Worm (Caenorhabditis elegans) whole organism, early embryonic: Measurements from ENCODE around the gene rgs-4.

ENCODE experiments used
- B0310.2 ChIP-seq: sonication (generic microtip); optimal IDR thresholded peaks from 2 replicates; lab custom pipeline; 2016; ENCODE audit warnings: mild to moderate bottlenecking, missing genetic modification characterization, missing compliant biosample characterization
- F13C5.2 ChIP-seq: sonication (generic microtip); optimal IDR thresholded peaks from 2 replicates; lab custom pipeline; 2017; ENCODE audit warnings: mild to moderate bottlenecking, missing genetic modification characterization, inconsistent platforms, missing compliant biosample characterization
- aly-1 ChIP-seq: sonication (generic microtip); optimal IDR thresholded peaks from 2 replicates; lab custom pipeline; 2016; ENCODE audit warnings: missing genetic modification characterization, missing compliant biosample characterization
- ama-1 ChIP-seq: fragments of 150-350 bp; optimal IDR thresholded peaks from 2 replicates; lab custom pipeline; 2014
- ceh-13 ChIP-seq: fragments of 200-800 bp; sonication (Bioruptor generic); optimal IDR thresholded peaks from 2 replicates; lab custom pipeline; 2018; ENCODE audit warnings: mild to moderate bottlenecking, missing genetic modification characterization, missing compliant biosample characterization
- ceh-36 ChIP-seq: sonication (generic microtip); optimal IDR thresholded peaks from 2 replicates; lab custom pipeline; 2016; ENCODE audit warnings: missing genetic modification characterization, inconsistent platforms, missing compliant biosample characterization
- ets-7 ChIP-seq: sonication (generic microtip); optimal IDR thresholded peaks from 2 replicates; lab custom pipeline; 2016; ENCODE audit warnings: missing genotype, missing genetic modification characterization, missing compliant biosample characterization
- flt-1 ChIP-seq: fragments of 200-800 bp; sonication (Bioruptor generic); IDR thresholded peaks from 2 replicates; pipeline ENCODE4 v1.3.6; 2022; ENCODE audit warnings: missing genetic modification characterization, missing compliant biosample characterization
- hmbx-1 ChIP-seq: sonication (generic microtip); optimal IDR thresholded peaks from 2 replicates; lab custom pipeline; 2016; ENCODE audit warnings: mild to moderate bottlenecking, missing genetic modification characterization, missing compliant biosample characterization
- hmg-4 ChIP-seq: fragments of 200-800 bp; sonication (Bioruptor generic); optimal IDR thresholded peaks from 2 replicates; lab custom pipeline; 2018; ENCODE audit warnings: mild to moderate bottlenecking, missing genetic modification characterization, missing compliant biosample characterization
- hnd-1 ChIP-seq: sonication (generic microtip); optimal IDR thresholded peaks from 2 replicates; lab custom pipeline; 2016; ENCODE audit warnings: missing genetic modification characterization, missing compliant biosample characterization
- pes-1 ChIP-seq: fragments of 200-800 bp; sonication (Bioruptor generic); IDR thresholded peaks from 2 replicates; pipeline ENCODE4 v1.3.6; 2022; ENCODE audit warnings: missing genetic modification reagents, missing genetic modification characterization, missing compliant biosample characterization
- scrt-1 ChIP-seq: fragments of 200-800 bp; sonication (Bioruptor generic); IDR thresholded peaks from 2 replicates; pipeline ENCODE4 v1.3.6; 2022; ENCODE audit warnings: missing genetic modification characterization, missing compliant biosample characterization
- sea-1 ChIP-seq: fragments of 200-800 bp; sonication (Bioruptor generic); conservative IDR thresholded peaks from 2 replicates; pipeline ENCODE4 v1.3.6; 2022; ENCODE audit warnings: missing genetic modification characterization, missing compliant biosample characterization
- tbx-11 ChIP-seq: fragments of 200-800 bp; sonication (Bioruptor generic); IDR thresholded peaks from 2 replicates; pipeline ENCODE4 v1.3.6; 2022; ENCODE audit warnings: missing genetic modification characterization, missing compliant biosample characterization
- tbx-37 ChIP-seq: fragments of 200-800 bp; sonication (Bioruptor generic); conservative IDR thresholded peaks from 2 replicates; pipeline ENCODE4 v1.3.6; 2022; ENCODE audit warnings: missing genetic modification reagents, missing genetic modification characterization, missing compliant biosample characterization
- tra-4 ChIP-seq: sonication (generic microtip); optimal IDR thresholded peaks from 2 replicates; lab custom pipeline; 2017; ENCODE audit warnings: missing genetic modification characterization, missing compliant biosample characterization

Gene rgs-4

ce11 chrII:12668874-12669273 is 14.3 kb downstream of the rgs-4 start:
- no peak for TF ChIP-seq ama-1 (lab: Kevin White, UChicago)
- no peak for TF ChIP-seq pes-1 (GFP tag; lab: Robert Waterston, UW)
- TF ChIP-seq ceh-13 (GFP tag; lab: Kevin White, UChicago), result no peak
- TF ChIP-seq sea-1 (GFP tag; lab: Robert Waterston, UW), result no peak
- peak; percentile 25 for TF ChIP-seq ceh-36

- TF ChIP-seq hmg-4, result no peak
- no peak for TF ChIP-seq ama-1 (lab: Kevin White, UChicago)
- TF ChIP-seq ceh-36, result no peak
- no peak for TF ChIP-seq hmbx-1 (tag; lab: Kevin White, UChicago)
- TF ChIP-seq flt-1 (GFP tag; lab: Robert Waterston, UW), result no peak
- no peak for TF ChIP-seq tbx-37 (GFP tag; lab: Robert Waterston, UW)
- no peak for TF ChIP-seq sea-1 (GFP tag; lab: Robert Waterston, UW)
- TF ChIP-seq scrt-1 (GFP tag; lab: Robert Waterston, UW), result no peak
- TF ChIP-seq ets-7 (tag; lab: Kevin White, UChicago), result no peak
- TF ChIP-seq F13C5.2 (tag; lab: Kevin White, UChicago), result no peak
- TF ChIP-seq aly-1 (tag; lab: Kevin White, UChicago), result no peak
- TF ChIP-seq B0310.2 (tag; lab: Kevin White, UChicago), result no peak
- TF ChIP-seq hnd-1 (tag; lab: Kevin White, UChicago), result no peak
- TF ChIP-seq tbx-11, result no peak
- no peak for TF ChIP-seq pes-1 (GFP tag; lab: Robert Waterston, UW)
- no peak for TF ChIP-seq tra-4
- TF ChIP-seq ceh-13 (GFP tag; lab: Kevin White, UChicago), result no peak
Observed at ce11 chrII:12669342-12669741, 14.8 kb downstream of the rgs-4 start.

DNA sequence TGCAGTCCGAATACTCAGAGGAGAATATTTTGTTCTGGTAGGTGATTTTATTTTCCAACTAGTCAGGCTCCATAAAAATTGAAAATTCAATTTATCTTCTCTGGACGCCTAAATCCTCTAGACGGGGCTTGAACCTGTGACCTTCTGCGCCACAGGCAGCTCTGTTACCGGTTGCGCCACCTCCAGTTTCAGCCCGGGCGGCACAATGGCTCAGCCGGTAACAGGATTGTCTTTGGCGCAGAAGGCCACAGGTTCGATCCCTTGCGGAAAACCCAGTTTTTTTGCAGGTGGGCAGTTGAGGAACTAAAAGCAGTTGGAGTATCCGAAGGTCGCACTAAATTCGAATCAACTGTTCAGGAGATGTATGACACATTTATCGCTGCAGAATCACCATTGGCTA is 15.3 kb downstream of the rgs-4 start:
- TF ChIP-seq hmg-4, result no peak
- no peak for TF ChIP-seq B0310.2 (tag; lab: Kevin White, UChicago)
- no peak for TF ChIP-seq ceh-13 (GFP tag; lab: Kevin White, UChicago)
- no peak for TF ChIP-seq ama-1 (lab: Kevin White, UChicago)
- no peak for TF ChIP-seq hnd-1 (tag; lab: Kevin White, UChicago)
- TF ChIP-seq ceh-36, result no peak
- no peak for TF ChIP-seq tbx-37 (GFP tag; lab: Robert Waterston, UW)
- no peak for TF ChIP-seq ets-7 (tag; lab: Kevin White, UChicago)
- TF ChIP-seq sea-1 (GFP tag; lab: Robert Waterston, UW), result no peak
- no peak for TF ChIP-seq F13C5.2 (tag; lab: Kevin White, UChicago)
- TF ChIP-seq scrt-1 (GFP tag; lab: Robert Waterston, UW), result no peak
- no peak for TF ChIP-seq hmbx-1 (tag; lab: Kevin White, UChicago)
- no peak for TF ChIP-seq tbx-11
- TF ChIP-seq flt-1 (GFP tag; lab: Robert Waterston, UW), result no peak

ce11 chrII:12670877-12671864 is 16.6 kb downstream of the rgs-4 start:
- no peak for TF ChIP-seq hmbx-1 (tag; lab: Kevin White, UChicago)
- TF ChIP-seq F13C5.2 (tag; lab: Kevin White, UChicago), result no peak
- TF ChIP-seq ama-1 (lab: Kevin White, UChicago), result no peak
- no peak for TF ChIP-seq sea-1 (GFP tag; lab: Robert Waterston, UW)
- no peak for TF ChIP-seq tbx-11
- TF ChIP-seq B0310.2 (tag; lab: Kevin White, UChicago), result no peak
- TF ChIP-seq hmg-4, result no peak
- no peak for TF ChIP-seq tra-4
- no peak for TF ChIP-seq flt-1 (GFP tag; lab: Robert Waterston, UW)
- TF ChIP-seq aly-1 (tag; lab: Kevin White, UChicago), result no peak
- no peak for TF ChIP-seq tbx-37 (GFP tag; lab: Robert Waterston, UW)
- no peak for TF ChIP-seq scrt-1 (GFP tag; lab: Robert Waterston, UW)
- TF ChIP-seq ets-7 (tag; lab: Kevin White, UChicago), result no peak
- TF ChIP-seq ceh-36, result no peak
- no peak for TF ChIP-seq ceh-13 (GFP tag; lab: Kevin White, UChicago)
- TF ChIP-seq hnd-1 (tag; lab: Kevin White, UChicago), result no peak
- TF ChIP-seq pes-1 (GFP tag; lab: Robert Waterston, UW), result no peak

ce11 chrII:12671892-12672291 is 17.3 kb downstream of the rgs-4 start:
- TF ChIP-seq ama-1 (lab: Kevin White, UChicago), result no peak
- no peak for TF ChIP-seq tra-4
- no peak for TF ChIP-seq pes-1 (GFP tag; lab: Robert Waterston, UW)
- TF ChIP-seq scrt-1 (GFP tag; lab: Robert Waterston, UW), result no peak
- TF ChIP-seq B0310.2 (tag; lab: Kevin White, UChicago), result no peak
- no peak for TF ChIP-seq ceh-36
- no peak for TF ChIP-seq tbx-37 (GFP tag; lab: Robert Waterston, UW)
- no peak for TF ChIP-seq hmbx-1 (tag; lab: Kevin White, UChicago)
- TF ChIP-seq ets-7 (tag; lab: Kevin White, UChicago), result no peak
- TF ChIP-seq sea-1 (GFP tag; lab: Robert Waterston, UW), result no peak
- TF ChIP-seq tbx-11, result no peak

DNA sequence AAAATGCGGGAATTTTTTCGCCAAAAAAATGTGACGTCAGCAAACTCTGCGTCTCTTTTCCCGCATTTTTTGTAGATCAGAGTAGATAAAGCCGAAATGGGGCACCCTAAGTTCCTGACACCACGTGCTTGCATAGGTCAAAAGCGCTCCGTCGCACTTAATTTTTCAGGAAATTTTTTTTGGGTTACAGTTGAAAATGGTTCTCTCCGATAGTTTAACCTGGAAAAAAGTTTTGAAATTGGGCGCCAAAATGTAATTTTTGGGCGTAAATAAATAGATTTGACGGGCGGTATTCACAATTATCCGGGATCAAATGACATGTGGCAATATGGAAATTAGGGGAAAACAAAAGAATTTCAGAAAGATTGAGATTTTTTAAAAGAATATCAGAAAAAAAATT is 18.0 kb downstream of the rgs-4 start:
- TF ChIP-seq ets-7 (tag; lab: Kevin White, UChicago) (no peak), hnd-1 (tag; lab: Kevin White, UChicago) (no peak), hmg-4 (no peak), tra-4 (no peak), tbx-11 (no peak), flt-1 (GFP tag; lab: Robert Waterston, UW) (no peak), ceh-13 (GFP tag; lab: Kevin White, UChicago) (no peak), aly-1 (tag; lab: Kevin White, UChicago) (no peak), ama-1 (lab: Kevin White, UChicago) (no peak), F13C5.2 (tag; lab: Kevin White, UChicago) (no peak), tbx-37 (GFP tag; lab: Robert Waterston, UW) (no peak), pes-1 (GFP tag; lab: Robert Waterston, UW) (no peak), hmbx-1 (tag; lab: Kevin White, UChicago) (no peak), scrt-1 (GFP tag; lab: Robert Waterston, UW) (no peak), sea-1 (GFP tag; lab: Robert Waterston, UW) (no peak), B0310.2 (tag; lab: Kevin White, UChicago) (no peak)
